Worm (Caenorhabditis elegans): ENCODE results near the gene F59E11.2.

The F59E11.2 gene

ce11 chrV:9047555-9048049 lies 46.3 kb downstream of the F59E11.2 start, which contains the start of gene C25E10.17:
C25E10.17 (minus strand) TSS chrV:9047605.
- TF ChIP-seq flh-1 (GFP tag; optimal IDR thresholded peaks at IDR 0.05) (no peak), mep-1 (tag; optimal IDR thresholded peaks at IDR 0.05) (no peak), lin-13 (tag; optimal IDR thresholded peaks at IDR 0.05) (no peak), drap-1 (GFP tag; optimal IDR thresholded peaks at IDR 0.05) (no peak), mab-5 (tag; optimal IDR thresholded peaks at IDR 0.05) (no peak), unc-39 (tag; optimal IDR thresholded peaks at IDR 0.05) (no peak), lsy-2 (tag; optimal IDR thresholded peaks at IDR 0.05) (no peak), sptf-1 (tag; optimal IDR thresholded peaks at IDR 0.05) (no peak), elt-1 (tag; optimal IDR thresholded peaks at IDR 0.05; ENCODE audit: borderline replicate concordance, insufficient read depth) (no peak), nhr-237 (tag; optimal IDR thresholded peaks at IDR 0.05) (no peak), mls-2 (tag; optimal IDR thresholded peaks at IDR 0.05) (no peak), nhr-28 (tag; optimal IDR thresholded peaks at IDR 0.05) (no peak)

ce11 chrV:9049271-9049670 lies 48.0 kb downstream of the F59E11.2 start:
- TF ChIP-seq ceh-39 (tag; optimal IDR thresholded peaks at IDR 0.05) (no peak), ceh-43 (GFP tag; optimal IDR thresholded peaks at IDR 0.05) (no peak), mls-2 (tag; optimal IDR thresholded peaks at IDR 0.05) (no peak), sem-2 (GFP tag; optimal IDR thresholded peaks at IDR 0.05) (no peak), elt-3 (tag; optimal IDR thresholded peaks at IDR 0.05) (no peak), mep-1 (tag; optimal IDR thresholded peaks at IDR 0.05) (no peak), nhr-76 (tag; optimal IDR thresholded peaks at IDR 0.05) (no peak), ztf-11 (tag; optimal IDR thresholded peaks at IDR 0.05) (no peak), hlh-1 (tag; optimal IDR thresholded peaks at IDR 0.05) (no peak), tbx-8 (GFP tag; optimal IDR thresholded peaks at IDR 0.05) (no peak), mab-5 (tag; optimal IDR thresholded peaks at IDR 0.05) (no peak), unc-120 (tag; optimal IDR thresholded peaks at IDR 0.05; ENCODE audit: poor library complexity, severe bottlenecking) (no peak), blmp-1 (tag; optimal IDR thresholded peaks at IDR 0.05) (no peak), ceh-83 (GFP tag; optimal IDR thresholded peaks at IDR 0.05) (no peak), lsy-2 (tag; optimal IDR thresholded peaks at IDR 0.05) (no peak), pha-4 (tag; optimal IDR thresholded peaks at IDR 0.05) (no peak), drap-1 (GFP tag; optimal IDR thresholded peaks at IDR 0.05) (no peak)

ce11 chrV:9051100-9051499 lies 49.8 kb downstream of the F59E11.2 start, which contains the start of gene C25E10.7:
C25E10.7 (minus strand) TSS chrV:9051200.
- TF ChIP-seq ceh-83 (GFP tag; optimal IDR thresholded peaks at IDR 0.05) (no peak), tbx-8 (GFP tag; optimal IDR thresholded peaks at IDR 0.05) (no peak), nhr-76 (tag; optimal IDR thresholded peaks at IDR 0.05) (no peak), elt-1 (tag; optimal IDR thresholded peaks at IDR 0.05; ENCODE audit: borderline replicate concordance, insufficient read depth) (no peak), ceh-39 (tag; optimal IDR thresholded peaks at IDR 0.05) (no peak), ztf-11 (tag; optimal IDR thresholded peaks at IDR 0.05) (no peak), unc-62 (GFP tag; optimal IDR thresholded peaks at IDR 0.05) (no peak), lin-32 (GFP tag; optimal IDR thresholded peaks at IDR 0.05) (no peak), mab-5 (tag; optimal IDR thresholded peaks at IDR 0.05) (no peak), hlh-1 (tag; optimal IDR thresholded peaks at IDR 0.05) (no peak), elt-3 (tag; optimal IDR thresholded peaks at IDR 0.05) (no peak), nhr-12 (tag; optimal IDR thresholded peaks at IDR 0.05) (no peak), unc-120 (tag; optimal IDR thresholded peaks at IDR 0.05; ENCODE audit: poor library complexity, severe bottlenecking) (no peak), mep-1 (tag; optimal IDR thresholded peaks at IDR 0.05) (no peak), blmp-1 (tag; optimal IDR thresholded peaks at IDR 0.05) (no peak)
